Fruit fly (Drosophila melanogaster): Measurements from ENCODE around the gene Ptp4E.
A peak's percentile ranks its signal among the peaks of the same experiment; 100 is the strongest.

Gene Ptp4E

dm6 chrX:4939788-4940441 lies 987 bp downstream of the Ptp4E start (continued):
- TF ChIP-seq CG9139 (GFP tag; optimal IDR thresholded peaks at IDR 0.05): peak; percentile 90
- peak; percentile 97 for TF ChIP-seq CG11294 (GFP tag; IDR thresholded peaks at IDR 0.05)
- TF ChIP-seq CG16779 (tag; optimal IDR thresholded peaks at IDR 0.05): peak; percentile 85
- peak; percentile 98 for TF ChIP-seq CG15336 (GFP tag; IDR thresholded peaks at IDR 0.05)
- peak; percentile 97 for TF ChIP-seq CG8119 (GFP tag; IDR thresholded peaks at IDR 0.05)
- TF ChIP-seq net (GFP tag; optimal IDR thresholded peaks at IDR 0.05): peak; percentile 95
- TF ChIP-seq Blimp-1 (GFP tag; optimal IDR thresholded peaks at IDR 0.05): peak; percentile 73
- peak; percentile 96 for TF ChIP-seq dac (GFP tag; optimal IDR thresholded peaks at IDR 0.05)
- peak; percentile 98 for TF ChIP-seq Hr4 (GFP tag; optimal IDR thresholded peaks at IDR 0.05)
- peak; percentile 89 to 95 for TF ChIP-seq ss (GFP tag; optimal IDR thresholded peaks at IDR 0.05)
- peak; percentile 98 for TF ChIP-seq Gug (GFP tag; IDR thresholded peaks at IDR 0.05)

- no peak for TF ChIP-seq CG6808 (GFP tag; optimal IDR thresholded peaks at IDR 0.05)
- no peak for TF ChIP-seq CG6854 (GFP tag; optimal IDR thresholded peaks at IDR 0.05)
- TF ChIP-seq eg (GFP tag; IDR thresholded peaks at IDR 0.05): 0 out of 3 replicates have a peak, but pooled peaks have one; percentile 6
- peak; percentile 4 for TF ChIP-seq fkh (GFP tag; optimal IDR thresholded peaks at IDR 0.05)
- TF ChIP-seq CG4318 (GFP tag; optimal IDR thresholded peaks at IDR 0.05): no peak
- no peak for TF ChIP-seq svp (GFP tag)
These were observed 1.6 kb downstream of the Ptp4E start for dm6 chrX:4940527-4940926.

dm6 chrX:4941512-4941911 lies 2.6 kb downstream of the Ptp4E start:
- TF ChIP-seq CG8632 (GFP tag; optimal IDR thresholded peaks at IDR 0.05) (no peak), acj6 (GFP tag; optimal IDR thresholded peaks at IDR 0.05) (no peak), Eip78C (GFP tag) (peak; percentile 60), CG3032 (tag; optimal IDR thresholded peaks at IDR 0.05) (no peak), fkh (GFP tag; optimal IDR thresholded peaks at IDR 0.05) (no peak), Sox14 (GFP tag; optimal IDR thresholded peaks at IDR 0.05) (no peak), CG31627 (GFP tag; optimal IDR thresholded peaks at IDR 0.05) (no peak), Met (GFP tag; optimal IDR thresholded peaks at IDR 0.05) (no peak), Lpt (GFP tag; optimal IDR thresholded peaks at IDR 0.05) (no peak), ss (GFP tag; optimal IDR thresholded peaks at IDR 0.05) (peak; percentile 39 to 67), OdsH (GFP tag; optimal IDR thresholded peaks at IDR 0.05) (no peak), Ets21C (GFP tag; optimal IDR thresholded peaks at IDR 0.05) (no peak), CG6808 (GFP tag; optimal IDR thresholded peaks at IDR 0.05) (peak; percentile 24)

- no peak for TF ChIP-seq Eip78C (GFP tag)
These were observed 4.6 kb downstream of the Ptp4E start for dm6 chrX:4943505-4943904.

- TF ChIP-seq Eip75B (GFP tag; optimal IDR thresholded peaks at IDR 0.05) (no peak), Eip78C (GFP tag) (peak; percentile 77), svp (GFP tag) (peak; percentile 64), OdsH (GFP tag; optimal IDR thresholded peaks at IDR 0.05) (peak; percentile 6), CG11294 (GFP tag; IDR thresholded peaks at IDR 0.05) (no peak), CG15336 (GFP tag; IDR thresholded peaks at IDR 0.05) (peak; percentile 53; the same call in 1 of the 2 replicates), Hr39 (GFP tag; optimal IDR thresholded peaks at IDR 0.05) (no peak), CG3919 (GFP tag; optimal IDR thresholded peaks at IDR 0.05) (peak; percentile 23), CG34406 (GFP tag; optimal IDR thresholded peaks at IDR 0.05) (no peak), esn (GFP tag; optimal IDR thresholded peaks at IDR 0.05) (peak; percentile 38), CG6792 (GFP tag; optimal IDR thresholded peaks at IDR 0.05) (peak; percentile 2), spab (GFP tag; optimal IDR thresholded peaks at IDR 0.05) (no peak), cyc (GFP tag; optimal IDR thresholded peaks at IDR 0.05) (no peak), achi (GFP tag; optimal IDR thresholded peaks at IDR 0.05) (no peak), CG8119 (GFP tag; IDR thresholded peaks at IDR 0.05) (peak; percentile 55; the same call in 2 of the 3 replicates), Gug (GFP tag; IDR thresholded peaks at IDR 0.05) (0 out of 2 replicates have a peak, but pooled peaks have one; percentile 23), CG9139 (GFP tag; optimal IDR thresholded peaks at IDR 0.05) (no peak), CG8632 (GFP tag; optimal IDR thresholded peaks at IDR 0.05) (peak; percentile 19), CG6276 (GFP tag; optimal IDR thresholded peaks at IDR 0.05) (peak; percentile 12), CG4318 (GFP tag; optimal IDR thresholded peaks at IDR 0.05) (no peak), CG1621 (tag; optimal IDR thresholded peaks at IDR 0.05) (peak; percentile 26), eg (GFP tag; IDR thresholded peaks at IDR 0.05) (peak; percentile 51; the same call in 2 of the 3 replicates)
These were observed 17.0 kb downstream of the Ptp4E start for dm6 chrX:4955788-4956442.
